Worm (Caenorhabditis elegans): ENCODE measurements around the gene cogc-2.

DNA sequence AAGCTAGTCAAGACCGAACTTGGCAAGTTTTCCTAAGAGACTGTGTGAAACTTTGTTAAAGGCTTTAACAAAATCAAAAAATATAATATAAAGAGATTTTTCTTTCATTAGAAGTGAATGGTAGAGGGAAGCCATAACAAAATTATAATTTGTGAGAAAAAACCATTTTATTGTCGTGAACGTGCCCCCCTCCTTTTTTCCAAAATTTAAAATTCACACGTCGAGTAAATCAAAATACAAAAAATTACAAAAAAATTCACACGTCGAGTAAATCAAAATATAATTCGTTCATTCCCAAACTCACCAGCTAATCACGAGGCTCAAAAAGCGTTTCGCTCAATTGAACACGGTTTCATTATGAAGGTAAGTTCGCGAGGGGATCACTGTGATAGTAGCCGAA, 29.8 kb downstream of the cogc-2 start, which contains the start of gene C25A8.2:
- TF ChIP-seq lin-15B (tag; optimal IDR thresholded peaks at IDR 0.05) (no peak), dmd-6 (GFP tag; IDR thresholded peaks at IDR 0.05) (no peak), lir-3 (tag; optimal IDR thresholded peaks at IDR 0.05) (no peak)
